Worm (Caenorhabditis elegans): Measurements from ENCODE around the gene lgc-19.

lgc-19 gene

ce11 chrIV:15908251-15908650 is 54.3 kb downstream of the lgc-19 start:
- TF ChIP-seq unc-130 (GFP tag; optimal IDR thresholded peaks at IDR 0.05) = no peak
- no peak for TF ChIP-seq ctbp-1 (GFP tag; IDR thresholded peaks at IDR 0.05)
- TF ChIP-seq Y75B8A.6 (GFP tag; IDR thresholded peaks at IDR 0.05) = no peak
- TF ChIP-seq nhr-10 (tag; optimal IDR thresholded peaks at IDR 0.05) = no peak
- TF ChIP-seq madf-9 (GFP tag; conservative IDR thresholded peaks at IDR 0.05) = no peak
- TF ChIP-seq tra-1 (GFP tag; IDR thresholded peaks at IDR 0.05) = no peak
- no peak for TF ChIP-seq nhr-11 (tag; optimal IDR thresholded peaks at IDR 0.05)
- TF ChIP-seq attf-4 (tag; optimal IDR thresholded peaks at IDR 0.05) = no peak
- no peak for TF ChIP-seq zfp-3 (GFP tag; conservative IDR thresholded peaks at IDR 0.05)
- no peak for TF ChIP-seq aly-2 (tag; optimal IDR thresholded peaks at IDR 0.05)
- no peak for TF ChIP-seq R02D3.7 (tag; optimal IDR thresholded peaks at IDR 0.05)
- TF ChIP-seq madf-5 (GFP tag; IDR thresholded peaks at IDR 0.05) = no peak
- TF ChIP-seq daf-12 (tag; optimal IDR thresholded peaks at IDR 0.05) = no peak
- TF ChIP-seq lin-13 (GFP tag; optimal IDR thresholded peaks at IDR 0.05) = no peak
- TF ChIP-seq snpc-4 (tag; optimal IDR thresholded peaks at IDR 0.05) = no peak
- TF ChIP-seq mxl-2 (GFP tag; conservative IDR thresholded peaks at IDR 0.05) = no peak
- no peak for TF ChIP-seq ceh-20 (GFP tag; IDR thresholded peaks at IDR 0.05)
- no peak for TF ChIP-seq ztf-7 (tag; optimal IDR thresholded peaks at IDR 0.05)
- no peak for TF ChIP-seq hlh-11 (tag; optimal IDR thresholded peaks at IDR 0.05)

Data from whole organism, L4 larva.